Fruit fly (Drosophila melanogaster) whole organism, pupa: ENCODE data around the gene CG31715.

ENCODE experiments used
- CG10348 ChIP-seq: fragments of 200-800 bp; sonication (Bioruptor generic); IDR thresholded peaks from 2 replicates; pipeline ENCODE4 v1.3.6; 2022; ENCODE audit warnings: missing biosample characterization, missing genetic modification characterization
- CG12605 ChIP-seq: fragments of 200-800 bp; sonication (Bioruptor generic); IDR thresholded peaks from 2 replicates; pipeline ENCODE4 v1.3.6; 2022; ENCODE audit warnings: missing biosample characterization, missing genetic modification characterization
- CG13204 ChIP-seq: fragments of 200-800 bp; sonication (Bioruptor generic); optimal IDR thresholded peaks from 2 replicates; lab custom pipeline; 2018; ENCODE audit warnings: missing biosample characterization, mild to moderate bottlenecking, missing genetic modification characterization, moderate library complexity
- CG14655 ChIP-seq: fragments of 200-800 bp; sonication (Bioruptor generic); optimal IDR thresholded peaks from 3 replicates; lab custom pipeline; 2017; ENCODE audit warnings: mild to moderate bottlenecking, missing biosample characterization, missing genetic modification reagents, missing genetic modification characterization
- CG15710 ChIP-seq: fragments of 200-800 bp; sonication (Bioruptor generic); optimal IDR thresholded peaks from 2 replicates; lab custom pipeline; 2018; ENCODE audit warnings: missing biosample characterization, mild to moderate bottlenecking, missing genetic modification characterization, moderate library complexity
- CG17806 ChIP-seq: fragments of 200-800 bp; sonication (Bioruptor generic); optimal IDR thresholded peaks from 2 replicates; lab custom pipeline; 2018; ENCODE audit warnings: missing biosample characterization, mild to moderate bottlenecking, missing genetic modification characterization, moderate library complexity
- CG32121 ChIP-seq: fragments of 200-800 bp; sonication (Bioruptor generic); IDR thresholded peaks from 2 replicates; pipeline ENCODE4 v1.3.6; 2022; ENCODE audit warnings: missing biosample characterization, missing genetic modification characterization
- CG34367 ChIP-seq: fragments of 200-800 bp; sonication (Bioruptor generic); optimal IDR thresholded peaks from 2 replicates; lab custom pipeline; 2018; ENCODE audit warnings: missing biosample characterization, mild to moderate bottlenecking, missing genetic modification characterization
- CG4496 ChIP-seq: fragments of 200-800 bp; sonication (Bioruptor generic); IDR thresholded peaks from 3 replicates; pipeline ENCODE4 v1.3.6; 2022; ENCODE audit warnings: missing biosample characterization, missing genetic modification characterization
- CG8159 ChIP-seq: fragments of 200-800 bp; sonication (Bioruptor generic); optimal IDR thresholded peaks from 3 replicates; lab custom pipeline; 2018; ENCODE audit warnings: missing biosample characterization, mild to moderate bottlenecking, missing genetic modification characterization, moderate library complexity
- CG8301 ChIP-seq: fragments of 200-800 bp; sonication (Bioruptor generic); optimal IDR thresholded peaks from 2 replicates; lab custom pipeline; 2018; ENCODE audit warnings: missing biosample characterization, mild to moderate bottlenecking, missing genetic modification characterization
- CG9948 ChIP-seq: fragments of 200-800 bp; sonication (Bioruptor generic); optimal IDR thresholded peaks from 2 replicates; lab custom pipeline; 2018; ENCODE audit warnings: missing biosample characterization, mild to moderate bottlenecking, missing genetic modification characterization, moderate library complexity
- D1 ChIP-seq: fragments of 200-800 bp; sonication (Bioruptor generic); optimal IDR thresholded peaks from 2 replicates; lab custom pipeline; 2018; ENCODE audit warnings: missing biosample characterization, mild to moderate bottlenecking, missing genetic modification characterization, moderate library complexity
- EcR ChIP-seq: fragments of 200-800 bp; sonication (Bioruptor generic); optimal IDR thresholded peaks from 3 replicates; lab custom pipeline; 2019; ENCODE audit warnings: missing biosample characterization, missing genetic modification characterization, mild to moderate bottlenecking, moderate library complexity, missing genetic modification reagents
- Ets98B ChIP-seq: fragments of 200-800 bp; sonication (Bioruptor generic); IDR thresholded peaks from 2 replicates; pipeline ENCODE4 v1.3.6; 2022; ENCODE audit warnings: missing biosample characterization, missing genetic modification characterization
- Pif1A ChIP-seq: fragments of 200-800 bp; sonication (Bioruptor generic); optimal IDR thresholded peaks from 3 replicates; lab custom pipeline; 2016; ENCODE audit warnings: missing biosample characterization, missing genetic modification characterization
- Pif1B ChIP-seq: fragments of 200-800 bp; sonication (Bioruptor generic); optimal IDR thresholded peaks from 3 replicates; lab custom pipeline; 2016; ENCODE audit warnings: missing biosample characterization, missing genetic modification characterization
- Snoo ChIP-seq: fragments of 200-800 bp; sonication (Bioruptor generic); optimal IDR thresholded peaks from 3 replicates; lab custom pipeline; 2017; ENCODE audit warnings: missing biosample characterization, mild to moderate bottlenecking, missing genetic modification characterization, inconsistent platforms
- fd96Ca ChIP-seq: fragments of 200-800 bp; sonication (Bioruptor generic); IDR thresholded peaks from 3 replicates; pipeline ENCODE4 v1.3.6; 2022; ENCODE audit warnings: missing biosample characterization, missing genetic modification characterization
- gl ChIP-seq: fragments of 200-800 bp; sonication (Bioruptor generic); optimal IDR thresholded peaks from 2 replicates; lab custom pipeline; 2018; ENCODE audit warnings: missing biosample characterization, mild to moderate bottlenecking, missing genetic modification characterization
- rn ChIP-seq: fragments of 200-800 bp; sonication (Bioruptor generic); IDR thresholded peaks from 2 replicates; pipeline ENCODE4 v1.3.6; 2022; ENCODE audit warnings: missing biosample characterization, missing genetic modification characterization

CG31715 gene

dm6 chr2L:10341405-10341804 is at the start of gene CG31715:
CG31715 (plus strand) TSS chr2L:10341616.
- TF ChIP-seq rn (no peak), CG15710 (tag; lab: Kevin White, UChicago) (peak; percentile 6), CG10348 (GFP tag; lab: Robert Waterston, UW) (no peak), CG8301 (tag; lab: Kevin White, UChicago) (no peak), Snoo (tag; lab: Kevin White, UChicago) (peak; percentile 13), Pif1B (GFP tag; lab: Kevin White, UChicago) (no peak), D1 (tag; lab: Kevin White, UChicago) (no peak), CG9948 (tag; lab: Kevin White, UChicago) (peak; percentile 4), CG13204 (GFP tag; lab: Kevin White, UChicago) (no peak), fd96Ca (GFP tag; lab: Robert Waterston, UW) (no peak), CG32121 (GFP tag; lab: Robert Waterston, UW) (no peak), CG14655 (GFP tag; lab: Kevin White, UChicago) (no peak), CG17806 (tag; lab: Kevin White, UChicago) (peak; percentile 7)
- TF ChIP-seq, all 21 proteins: peak for 4

- TF ChIP-seq rn, result no peak
- TF ChIP-seq Ets98B (GFP tag; lab: Robert Waterston, UW), result no peak; the same call in 1 of the 2 replicates
- no peak for TF ChIP-seq CG9948 (tag; lab: Kevin White, UChicago)
- no peak for TF ChIP-seq Pif1B (GFP tag; lab: Kevin White, UChicago)
- no peak for TF ChIP-seq CG34367 (tag; lab: Kevin White, UChicago)
- no peak for TF ChIP-seq gl
- peak; percentile 66 for TF ChIP-seq CG32121 (GFP tag; lab: Robert Waterston, UW)
- no peak for TF ChIP-seq fd96Ca (GFP tag; lab: Robert Waterston, UW)
- TF ChIP-seq CG15710 (tag; lab: Kevin White, UChicago), result peak; percentile 38
- no peak for TF ChIP-seq CG4496
- TF ChIP-seq CG12605 (GFP tag; lab: Robert Waterston, UW), result no peak
- TF ChIP-seq Pif1A (GFP tag; lab: Kevin White, UChicago), result no peak
- TF ChIP-seq CG17806 (tag; lab: Kevin White, UChicago), result peak; percentile 49
- TF ChIP-seq CG13204 (GFP tag; lab: Kevin White, UChicago), result no peak
- TF ChIP-seq D1 (tag; lab: Kevin White, UChicago), result no peak
These were observed 49.3 kb upstream of the CG31715 start, which contains the start of gene Ufd4 for dm6 chr2L:10292066-10292560. Ufd4 (minus strand) TSS chr2L:10292365.

- no peak for TF ChIP-seq CG12605 (GFP tag; lab: Robert Waterston, UW)
- TF ChIP-seq CG32121 (GFP tag; lab: Robert Waterston, UW), result no peak
- TF ChIP-seq, all 21 proteins: peak for 0
These were observed 46.4 kb upstream of the CG31715 start, which contains the start of gene Hand for dm6 chr2L:10294798-10295669. Hand (minus strand) TSS chr2L:10295385.

dm6 chr2L:10298306-10298705 is 43.1 kb upstream of the CG31715 start:
- TF ChIP-seq D1 (tag; lab: Kevin White, UChicago), result no peak
- no peak for TF ChIP-seq CG8159 (tag; lab: Kevin White, UChicago)
- TF ChIP-seq CG14655 (GFP tag; lab: Kevin White, UChicago), result no peak
- no peak for TF ChIP-seq CG13204 (GFP tag; lab: Kevin White, UChicago)
- no peak for TF ChIP-seq Pif1A (GFP tag; lab: Kevin White, UChicago)

- TF ChIP-seq CG8301 (tag; lab: Kevin White, UChicago), result peak; percentile 6
- TF ChIP-seq CG32121 (GFP tag; lab: Robert Waterston, UW), result peak; percentile 43; the same call in 1 of the 2 replicates
- TF ChIP-seq fd96Ca (GFP tag; lab: Robert Waterston, UW), result no peak
These were observed 42.2 kb upstream of the CG31715 start for dm6 chr2L:10299077-10299809.

- TF ChIP-seq CG8301 (tag; lab: Kevin White, UChicago) (peak; percentile 68), CG15710 (tag; lab: Kevin White, UChicago) (peak; percentile 50), CG14655 (GFP tag; lab: Kevin White, UChicago) (no peak), Pif1B (GFP tag; lab: Kevin White, UChicago) (no peak), Ets98B (GFP tag; lab: Robert Waterston, UW) (no peak; the same call in 1 of the 2 replicates), CG17806 (tag; lab: Kevin White, UChicago) (peak; percentile 66), rn (no peak), CG13204 (GFP tag; lab: Kevin White, UChicago) (no peak), CG32121 (GFP tag; lab: Robert Waterston, UW) (peak; percentile 76; the same call in 1 of the 2 replicates), CG4496 (no peak), fd96Ca (GFP tag; lab: Robert Waterston, UW) (no peak), Snoo (tag; lab: Kevin White, UChicago) (peak; percentile 38), EcR (GFP tag; lab: Kevin White, UChicago) (no peak), D1 (tag; lab: Kevin White, UChicago) (peak; percentile 82), CG8159 (tag; lab: Kevin White, UChicago) (no peak), CG10348 (GFP tag; lab: Robert Waterston, UW) (no peak), CG12605 (GFP tag; lab: Robert Waterston, UW) (no peak), CG34367 (tag; lab: Kevin White, UChicago) (peak; percentile 43), CG9948 (tag; lab: Kevin White, UChicago) (peak; percentile 58)
These were observed 41.6 kb upstream of the CG31715 start, which contains the start of gene CYLD for dm6 chr2L:10299810-10300147. CYLD (minus strand) TSS chr2L:10299847.
